Worm (Caenorhabditis elegans): ENCODE measurements around the gene him-6.

DNA sequence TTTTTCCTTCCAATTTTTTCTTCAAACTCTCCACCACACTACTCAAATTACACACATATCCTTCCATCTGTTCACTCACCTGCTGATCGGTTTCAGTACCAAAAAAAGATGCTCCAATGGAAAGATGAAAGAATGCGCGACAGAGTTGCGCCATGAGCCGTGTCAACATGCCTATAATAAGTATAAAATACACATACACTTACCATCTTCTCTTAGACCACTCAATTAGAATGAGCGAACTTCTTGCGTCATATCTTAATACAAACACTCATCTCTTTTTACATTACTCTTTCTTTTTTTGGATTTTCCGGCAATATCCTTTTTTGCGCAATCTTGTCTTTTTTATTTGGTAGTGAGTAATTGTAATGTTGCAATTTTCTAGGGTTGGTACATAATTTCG lies 47.1 kb downstream of the him-6 start:
- no peak for TF ChIP-seq ztf-11 (tag; optimal IDR thresholded peaks at IDR 0.05)
- TF ChIP-seq lsy-2 (tag; optimal IDR thresholded peaks at IDR 0.05), result no peak
- TF ChIP-seq dpl-1 (GFP tag; optimal IDR thresholded peaks at IDR 0.05), result no peak
- no peak for TF ChIP-seq pha-4 (GFP tag; IDR thresholded peaks at IDR 0.05)
- TF ChIP-seq pha-4 (tag; optimal IDR thresholded peaks at IDR 0.05), result no peak
- no peak for TF ChIP-seq lin-13 (GFP tag; optimal IDR thresholded peaks at IDR 0.05)
- TF ChIP-seq saeg-2 (GFP tag; IDR thresholded peaks at IDR 0.05), result no peak
- no peak for TF ChIP-seq madf-5 (GFP tag; IDR thresholded peaks at IDR 0.05)

Measured in whole organism, L4 larva.